Worm (Caenorhabditis elegans) whole organism, midembryonic: ENCODE results near the gene F33H1.4.

Experiments
- T22C8.4 ChIP-seq: fragments of 200-800 bp; sonication (Bioruptor generic); IDR thresholded peaks from 2 replicates; pipeline ENCODE4 v1.3.6; 2022; ENCODE audit warnings: missing genetic modification characterization, missing compliant biosample characterization
- klf-2 ChIP-seq: fragments of 200-800 bp; sonication (Bioruptor generic); conservative IDR thresholded peaks from 2 replicates; pipeline ENCODE4 v1.3.6; 2022; ENCODE audit warnings: missing genetic modification reagents, missing genetic modification characterization, missing compliant biosample characterization

ce11 chrII:10146488-10146887, 28.0 kb upstream of the F33H1.4 start, which contains the start of gene pax-3:
- TF ChIP-seq T22C8.4: no peak
- TF ChIP-seq klf-2: no peak
